Worm (Caenorhabditis elegans): Measurements from ENCODE around the gene B0507.4.

- TF ChIP-seq med-1 (GFP tag; optimal IDR thresholded peaks at IDR 0.05; ENCODE audit: insufficient read depth): no peak
- no peak for TF ChIP-seq cog-1 (tag; optimal IDR thresholded peaks at IDR 0.05)
These were observed 5.6 kb downstream of the B0507.4 start, which contains the start of gene ddn-1 for ce11 chrV:8760416-8760815.

All from whole organism, midembryonic.